Worm (Caenorhabditis elegans) whole organism, L1 larva: Measurements from ENCODE around the gene pals-29.

Experiments used
- aly-2 ChIP-seq: fragments of 150-350 bp; optimal IDR thresholded peaks from 2 replicates; lab custom pipeline; 2014; ENCODE audit warnings: missing biosample characterization, missing genetic modification characterization
- blmp-1 ChIP-seq: fragments of 150-350 bp; optimal IDR thresholded peaks from 2 replicates; lab custom pipeline; 2014; ENCODE audit warnings: missing biosample characterization, missing genetic modification characterization
- ceh-8 ChIP-seq: fragments of 200-800 bp; sonication (Bioruptor generic); optimal IDR thresholded peaks from 2 replicates; lab custom pipeline; 2018; ENCODE audit warnings: mild to moderate bottlenecking, missing genetic modification characterization, moderate library complexity, missing compliant biosample characterization
- dpl-1 ChIP-seq, 3 experiments: fragments of 150-350 bp in 2 of 3; sonication (generic microtip) in 1 of 3; optimal IDR thresholded peaks; 2 replicates each; lab custom pipeline; 2014 to 2017; ENCODE audit warnings: missing biosample characterization in 3 of 3, missing genetic modification characterization in 3 of 3, missing genetic modification reagents in 3 of 3
- egl-13 ChIP-seq: sonication (generic microtip); optimal IDR thresholded peaks from 2 replicates; lab custom pipeline; 2016; ENCODE audit warnings: missing genotype, missing genetic modification reagents, missing genetic modification characterization, missing compliant biosample characterization
- fkh-4 ChIP-seq: sonication (generic microtip); optimal IDR thresholded peaks from 2 replicates; lab custom pipeline; 2016; ENCODE audit warnings: missing compliant biosample characterization, missing genetic modification characterization, borderline replicate concordance
- hlh-17 ChIP-seq: fragments of 200-800 bp; sonication (Bioruptor generic); optimal IDR thresholded peaks from 2 replicates; lab custom pipeline; 2018; ENCODE audit warnings: missing genetic modification characterization, mild to moderate bottlenecking, missing compliant biosample characterization, moderate library complexity, borderline replicate concordance
- hlh-4 ChIP-seq: sonication (generic microtip); optimal IDR thresholded peaks from 2 replicates; lab custom pipeline; 2016; ENCODE audit warnings: mild to moderate bottlenecking, missing genetic modification characterization, missing compliant biosample characterization
- hpl-2 ChIP-seq: fragments of 150-350 bp; optimal IDR thresholded peaks from 2 replicates; lab custom pipeline; 2014; ENCODE audit warnings: missing biosample characterization, missing genetic modification reagents, missing genetic modification characterization
- isw-1 ChIP-seq: fragments of 200-800 bp; sonication (Bioruptor generic); IDR thresholded peaks from 2 replicates; pipeline ENCODE4 v1.3.6; 2022; ENCODE audit warnings: missing genetic modification characterization, missing compliant biosample characterization
- jun-1 ChIP-seq: fragments of 150-350 bp; optimal IDR thresholded peaks from 2 replicates; lab custom pipeline; 2014; ENCODE audit warnings: missing biosample characterization, missing genetic modification reagents, missing genetic modification characterization
- lin-15B ChIP-seq: fragments of 150-350 bp; sonication (generic microtip); optimal IDR thresholded peaks from 3 replicates; lab custom pipeline; 2014; ENCODE audit warnings: missing biosample characterization, missing genetic modification characterization
- lin-35 ChIP-seq, 2 experiments: fragments of 150-350 bp; optimal IDR thresholded peaks; 2 replicates each; lab custom pipeline; 2014; ENCODE audit warnings: missing biosample characterization in 2 of 2, missing genetic modification characterization in 2 of 2, missing genetic modification reagents in 2 of 2
- mef-2 ChIP-seq: fragments of 150-350 bp; optimal IDR thresholded peaks from 2 replicates; lab custom pipeline; 2014; ENCODE audit warnings: missing biosample characterization, missing genetic modification characterization
- mep-1 ChIP-seq: fragments of 150-350 bp; optimal IDR thresholded peaks from 2 replicates; lab custom pipeline; 2014; ENCODE audit warnings: missing biosample characterization, missing genetic modification characterization
- nhr-12 ChIP-seq: sonication (generic microtip); optimal IDR thresholded peaks from 2 replicates; lab custom pipeline; 2017; ENCODE audit warnings: missing biosample characterization, missing genetic modification characterization
- nhr-19 ChIP-seq: fragments of 200-800 bp; sonication (Bioruptor generic); conservative IDR thresholded peaks from 2 replicates; pipeline ENCODE4 v1.3.6; 2022; ENCODE audit warnings: missing genetic modification characterization, missing compliant biosample characterization
- nhr-237 ChIP-seq: fragments of 150-350 bp; optimal IDR thresholded peaks from 2 replicates; lab custom pipeline; 2014; ENCODE audit warnings: missing biosample characterization, missing genetic modification characterization
- nhr-47 ChIP-seq: sonication (generic microtip); optimal IDR thresholded peaks from 2 replicates; lab custom pipeline; 2016; ENCODE audit warnings: mild to moderate bottlenecking, missing genetic modification characterization, moderate library complexity, missing compliant biosample characterization
- snpc-4 ChIP-seq: fragments of 150-350 bp; optimal IDR thresholded peaks from 2 replicates; lab custom pipeline; 2014; ENCODE audit warnings: missing biosample characterization, missing genetic modification characterization
- unc-62 ChIP-seq: fragments of 150-350 bp; optimal IDR thresholded peaks from 2 replicates; lab custom pipeline; 2014; ENCODE audit warnings: missing biosample characterization, missing genetic modification reagents, missing genetic modification characterization
- unc-86 ChIP-seq: sonication (generic microtip); optimal IDR thresholded peaks from 2 replicates; lab custom pipeline; 2016; ENCODE audit warnings: missing genetic modification characterization, missing compliant biosample characterization
- unc-98 ChIP-seq: fragments of 200-800 bp; sonication (Bioruptor generic); IDR thresholded peaks from 2 replicates; pipeline ENCODE4 v1.3.6; 2022; ENCODE audit warnings: missing genetic modification characterization, missing compliant biosample characterization
- vab-15 ChIP-seq: sonication (generic microtip); optimal IDR thresholded peaks from 2 replicates; lab custom pipeline; 2017; ENCODE audit warnings: missing genotype, mild to moderate bottlenecking, missing genetic modification characterization, missing compliant biosample characterization
- ztf-11 ChIP-seq, 2 experiments: sonication (generic microtip); optimal IDR thresholded peaks; 2 replicates each; lab custom pipeline; 2016 to 2017; ENCODE audit warnings: missing genetic modification characterization in 2 of 2, missing biosample characterization in 1 of 2, missing compliant biosample characterization in 1 of 2

Gene pals-29

DNA sequence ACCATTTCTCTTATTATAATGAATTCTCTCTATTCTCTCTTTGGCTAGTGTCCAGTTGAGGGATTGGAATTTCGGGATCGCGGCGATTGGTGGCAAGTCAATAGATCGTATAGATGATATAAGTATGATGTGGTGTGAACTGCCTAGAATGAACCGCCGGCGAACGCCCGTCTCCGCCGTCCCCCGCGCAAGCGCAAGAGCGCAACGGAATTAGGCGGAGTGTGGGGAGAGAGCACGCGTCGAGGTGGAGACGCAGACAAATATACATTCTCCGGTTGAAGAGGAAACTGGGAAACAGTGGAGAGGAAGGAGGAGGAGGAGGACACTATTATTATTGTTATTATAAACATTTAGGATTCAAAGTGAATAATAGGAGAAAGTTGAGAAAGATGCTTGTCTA, 45.9 kb downstream of the pals-29 start:
- TF ChIP-seq blmp-1 (tag; lab: Kevin White, UChicago) (peak; percentile 7), jun-1 (tag; lab: Kevin White, UChicago) (no peak)

DNA sequence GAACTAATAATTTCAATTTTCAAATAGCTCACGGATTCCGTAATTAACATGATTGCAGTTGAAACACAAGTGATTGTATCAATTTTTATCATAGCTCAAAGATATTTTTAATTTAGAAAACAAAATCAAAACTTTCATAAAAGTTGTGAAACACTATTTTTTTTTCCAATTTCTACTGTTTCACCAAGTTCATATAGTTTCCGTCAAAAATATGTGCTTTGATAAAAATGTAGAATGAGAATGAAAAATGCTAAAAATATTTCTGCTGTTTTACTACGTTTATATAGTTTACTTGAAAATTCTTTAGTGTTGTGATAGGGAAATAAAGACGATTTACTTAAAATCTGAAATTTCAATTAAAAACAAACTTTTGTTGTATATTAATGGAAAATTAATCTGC, 46.9 kb downstream of the pals-29 start:
- TF ChIP-seq isw-1 (GFP tag; lab: Robert Waterston, UW), result no peak
- TF ChIP-seq nhr-12 (tag; lab: Kevin White, UChicago), result no peak
- TF ChIP-seq aly-2 (tag; lab: Kevin White, UChicago), result no peak
- no peak for TF ChIP-seq mef-2 (tag; lab: Kevin White, UChicago)
- no peak for TF ChIP-seq mep-1 (tag; lab: Kevin White, UChicago)
- TF ChIP-seq unc-86 (tag; lab: Kevin White, UChicago), result no peak
- no peak for TF ChIP-seq snpc-4 (tag; lab: Kevin White, UChicago)

DNA sequence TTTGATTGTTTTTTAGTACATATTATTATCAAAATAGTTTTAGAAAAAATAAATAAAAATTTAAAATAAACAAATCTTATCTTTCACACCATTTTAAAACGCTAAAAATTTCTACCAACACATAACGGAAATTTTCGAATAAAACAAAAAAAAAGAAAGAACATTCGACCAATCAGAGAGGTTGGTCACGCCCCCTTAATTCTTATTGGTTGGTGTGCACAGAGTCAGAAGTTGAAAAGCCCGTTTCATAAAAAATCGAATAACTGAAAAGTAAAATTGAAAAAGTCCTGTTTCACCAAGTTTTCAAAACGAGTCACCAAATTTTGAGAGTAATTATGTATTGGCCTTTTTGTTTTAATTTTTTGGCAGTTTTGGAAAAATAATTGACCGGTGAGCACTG, 51.3 kb downstream of the pals-29 start:
- TF ChIP-seq nhr-47 (tag; lab: Kevin White, UChicago), result no peak
- no peak for TF ChIP-seq nhr-19 (GFP tag; lab: Robert Waterston, UW)
- no peak for TF ChIP-seq dpl-1 (GFP tag; optimal IDR thresholded peaks at IDR 0.05; lab: Kevin White, UChicago)
- no peak for TF ChIP-seq jun-1 (tag; lab: Kevin White, UChicago)
- no peak for TF ChIP-seq hlh-4 (tag; lab: Kevin White, UChicago)
- no peak for TF ChIP-seq fkh-4 (tag; lab: Kevin White, UChicago)
- no peak for TF ChIP-seq ztf-11 (tag; optimal IDR thresholded peaks at IDR 0.05; lab: Kevin White, UChicago)
- TF ChIP-seq ceh-8 (GFP tag; lab: Kevin White, UChicago), result no peak
- TF ChIP-seq hlh-17 (GFP tag; lab: Kevin White, UChicago), result no peak
- no peak for TF ChIP-seq hpl-2
- no peak for TF ChIP-seq egl-13
- no peak for TF ChIP-seq lin-15B (tag; lab: Kevin White, UChicago)
- no peak for TF ChIP-seq nhr-237 (tag; lab: Kevin White, UChicago)
- TF ChIP-seq unc-98, result no peak
- no peak for TF ChIP-seq unc-62 (GFP tag; lab: Kevin White, UChicago)
- no peak for TF ChIP-seq aly-2 (tag; lab: Kevin White, UChicago)
- no peak for TF ChIP-seq lin-35 (GFP tag; optimal IDR thresholded peaks at IDR 0.05; lab: Kevin White, UChicago)
- TF ChIP-seq vab-15 (tag; lab: Kevin White, UChicago), result no peak
